Fruit fly (Drosophila melanogaster) whole organism, wandering third instar larva: ENCODE results near the gene AP-2alpha.

Experiments
- Abd-B ChIP-seq: fragments of >200 bp; optimal IDR thresholded peaks from 2 replicates; lab custom pipeline; 2017; ENCODE audit warnings: missing biosample characterization, missing genetic modification characterization
- CG32264 ChIP-seq: fragments of 200-800 bp; sonication (Bioruptor generic); optimal IDR thresholded peaks from 2 replicates; lab custom pipeline; 2016; ENCODE audit warnings: missing biosample characterization, missing genetic modification characterization
- CG9705 ChIP-seq: fragments of 200-800 bp; sonication (Bioruptor generic); optimal IDR thresholded peaks from 2 replicates; lab custom pipeline; 2018; ENCODE audit warnings: missing biosample characterization, mild to moderate bottlenecking, missing genetic modification characterization
- Hr78 ChIP-seq: fragments of >200 bp; optimal IDR thresholded peaks from 2 replicates; lab custom pipeline; 2017; ENCODE audit warnings: missing biosample characterization, missing genetic modification characterization
- Myc ChIP-seq: fragments of >200 bp; optimal IDR thresholded peaks from 2 replicates; lab custom pipeline; 2017
- N ChIP-seq: fragments of >200 bp; optimal IDR thresholded peaks from 2 replicates; lab custom pipeline; 2018; ENCODE audit warnings: missing biosample characterization, missing external identifiers, missing genetic modification characterization
- Sp1 ChIP-seq: fragments of 200-800 bp; sonication (Bioruptor generic); optimal IDR thresholded peaks from 3 replicates; lab custom pipeline; 2019; ENCODE audit warnings: missing biosample characterization, mild to moderate bottlenecking, missing genetic modification characterization, moderate library complexity
- Vsx2 ChIP-seq: fragments of 200-300, 225-300 bp; sonication (Bioruptor generic); optimal IDR thresholded peaks from 2 replicates; lab custom pipeline; 2018; ENCODE audit warnings: missing biosample characterization, missing genetic modification characterization; ENCODE audit not compliant: partially characterized antibody
- sage ChIP-seq: fragments of 200-800 bp; sonication (Bioruptor generic); optimal IDR thresholded peaks from 2 replicates; lab custom pipeline; 2016; ENCODE audit warnings: missing biosample characterization, mild to moderate bottlenecking, missing genetic modification characterization
- sv ChIP-seq: fragments of 200-800 bp; sonication (Bioruptor generic); optimal IDR thresholded peaks from 3 replicates; lab custom pipeline; 2016; ENCODE audit warnings: missing biosample characterization, missing genetic modification characterization

Gene AP-2alpha

dm6 chr2L:366876-367275 is 47.7 kb downstream of the AP-2alpha start:
- TF ChIP-seq Hr78 (GFP tag; lab: Kevin White, UChicago) = no peak
- no peak for TF ChIP-seq CG9705 (GFP tag; lab: Kevin White, UChicago)
- no peak for TF ChIP-seq sage
- TF ChIP-seq Abd-B = no peak
- no peak for TF ChIP-seq N (GFP tag; lab: Kevin White, UChicago)
- TF ChIP-seq Myc (lab: Kevin White, UChicago) = no peak
- TF ChIP-seq CG32264 (GFP tag; lab: Kevin White, UChicago) = no peak
- TF ChIP-seq Sp1 (GFP tag; lab: Kevin White, UChicago) = no peak
- TF ChIP-seq sv = no peak
- TF ChIP-seq Vsx2 (GFP tag; lab: Kevin White, UChicago) = no peak
